Fruit fly (Drosophila melanogaster) whole organism, adult: ENCODE data around the gene nAChRalpha7.

Experiments
- CG5204 ChIP-seq: fragments of 200-800 bp; sonication (Bioruptor generic); optimal IDR thresholded peaks from 2 replicates; lab custom pipeline; 2016; ENCODE audit warnings: missing biosample characterization, missing genetic modification characterization
- Crg-1 ChIP-seq: fragments of 200-800 bp; sonication (Bioruptor generic); optimal IDR thresholded peaks from 2 replicates; lab custom pipeline; 2016; ENCODE audit warnings: missing biosample characterization, missing genetic modification characterization
- cnc ChIP-seq, 2 experiments: fragments of >200 bp; optimal IDR thresholded peaks; 2 replicates each; lab custom pipeline; 2017
- kay ChIP-seq: fragments of 200-800 bp; sonication (Bioruptor generic); peaks from one replicate; lab custom pipeline; 2016; ENCODE audit warnings: missing biosample characterization, missing genetic modification characterization, borderline replicate concordance
- ovo ChIP-seq: fragments of 200-800 bp; sonication (Bioruptor generic); optimal IDR thresholded peaks from 2 replicates; lab custom pipeline; 2016; ENCODE audit warnings: missing biosample characterization, missing genetic modification characterization
- toe ChIP-seq: fragments of 200-800 bp; sonication (Bioruptor generic); optimal IDR thresholded peaks from 2 replicates; lab custom pipeline; 2016; ENCODE audit warnings: missing biosample characterization, missing genetic modification characterization

- TF ChIP-seq toe (no peak), cnc (optimal IDR thresholded peaks at IDR 0.05; lab: Kevin White, UChicago) (no peak), Crg-1 (GFP tag; lab: Kevin White, UChicago) (no peak), ovo (no peak), kay (GFP tag; lab: Kevin White, UChicago) (no peak), CG5204 (GFP tag; lab: Kevin White, UChicago) (no peak)
Measured at dm6 chrX:19358948-19359506, 10.8 kb upstream of the nAChRalpha7 start.
